Worm (Caenorhabditis elegans): ENCODE results near the gene wnk-1.

ce11 chrIV:9243670-9244069 is 43.8 kb downstream of the wnk-1 start, which contains the start of gene rab-28:
- no peak for TF ChIP-seq flt-1 (GFP tag; IDR thresholded peaks at IDR 0.05)
- no peak for TF ChIP-seq ama-1 (optimal IDR thresholded peaks at IDR 0.05)
- TF ChIP-seq tra-4 (tag; optimal IDR thresholded peaks at IDR 0.05): no peak

All from whole organism, early embryonic.